Worm (Caenorhabditis elegans): Measurements from ENCODE around the gene Y73C8C.12.

ce11 chrV:3086260-3086659 lies 38.8 kb upstream of the Y73C8C.12 start, which contains the start of gene srt-8:
- TF ChIP-seq hmg-4 (GFP tag; optimal IDR thresholded peaks at IDR 0.05), result no peak
- TF ChIP-seq ama-1 (optimal IDR thresholded peaks at IDR 0.05), result no peak
- no peak for TF ChIP-seq tbx-37 (GFP tag; conservative IDR thresholded peaks at IDR 0.05)
- no peak for TF ChIP-seq sea-1 (GFP tag; conservative IDR thresholded peaks at IDR 0.05)
- no peak for TF ChIP-seq aly-1 (tag; optimal IDR thresholded peaks at IDR 0.05)
- no peak for TF ChIP-seq F13C5.2 (tag; optimal IDR thresholded peaks at IDR 0.05)

All from whole organism, early embryonic.